ENCODE assay signal across 3 fruit fly cellular contexts in genomic region chrX:5676855-5677254, dm6.
TF ChIP-seq lines count a peak whose summit lies in the region.

No protein-coding gene starts in this region.

- no peak for TF ChIP-seq CTCF in whole organism, embryonic (GFP tag; optimal IDR thresholded peaks at IDR 0.05; lab: Kevin White, UChicago)

TF ChIP-seq in whole organism, embryonic, 481 proteins besides CTCF, POLR2A, EP300 and RAD21:
- TF ChIP-seq sqz (GFP tag; optimal IDR thresholded peaks at IDR 0.05; lab: Kevin White, UChicago): no peak
- no peak for TF ChIP-seq dm (GFP tag; optimal IDR thresholded peaks at IDR 0.05; lab: Kevin White, UChicago)
- TF ChIP-seq Pdp1 (GFP tag; optimal IDR thresholded peaks at IDR 0.05; lab: Kevin White, UChicago): peak in 1 of 2 experiments; percentile 0
- 0 out of 4 replicates have a peak, but pooled peaks have one; percentile 33 for TF ChIP-seq chinmo (GFP tag; IDR thresholded peaks at IDR 0.05; lab: Robert Waterston, UW; ENCODE audit: partially characterized antibody)
- TF ChIP-seq CG9215 (GFP tag; IDR thresholded peaks at IDR 0.05; lab: Robert Waterston, UW): no peak

TF ChIP-seq in whole organism, prepupa, 60 proteins besides CTCF, POLR2A, EP300 and RAD21:
- TF ChIP-seq svp (GFP tag; lab: Kevin White, UChicago) (peak; percentile 95), CG31627 (GFP tag; optimal IDR thresholded peaks at IDR 0.05; lab: Kevin White, UChicago) (no peak), Eip78C (GFP tag; lab: Kevin White, UChicago) (peak; percentile 40), Eip93F (GFP tag; optimal IDR thresholded peaks at IDR 0.05; lab: Kevin White, UChicago) (no peak), Smox (GFP tag; optimal IDR thresholded peaks at IDR 0.05; lab: Kevin White, UChicago) (no peak)

TF ChIP-seq in whole organism, wandering third instar larva, 38 proteins besides CTCF, POLR2A, EP300 and RAD21:
- TF ChIP-seq Hr78 (GFP tag; optimal IDR thresholded peaks at IDR 0.05; lab: Kevin White, UChicago) (no peak), Rel (GFP tag; optimal IDR thresholded peaks at IDR 0.05; lab: Kevin White, UChicago) (no peak), Rel (tag; optimal IDR thresholded peaks at IDR 0.05; lab: Kevin White, UChicago) (peak; percentile 85), Sp1 (GFP tag; optimal IDR thresholded peaks at IDR 0.05; lab: Kevin White, UChicago) (no peak), h (GFP tag; optimal IDR thresholded peaks at IDR 0.05; lab: Kevin White, UChicago) (no peak), Jra (GFP tag; optimal IDR thresholded peaks at IDR 0.05; lab: Kevin White, UChicago) (no peak), brk (GFP tag; optimal IDR thresholded peaks at IDR 0.05; lab: Kevin White, UChicago) (no peak), foxo (GFP tag; optimal IDR thresholded peaks at IDR 0.05; lab: Kevin White, UChicago) (no peak), dsf (GFP tag; optimal IDR thresholded peaks at IDR 0.05; lab: Kevin White, UChicago; ENCODE audit: borderline replicate concordance) (no peak)
TF ChIP-seq in whole organism, wandering third instar larva: peak in this region for 1.
